Worm (Caenorhabditis elegans): Measurements from ENCODE around the gene ZK1321.1.

Gene ZK1321.1

ce11 chrII:9774653-9775052 is 20.8 kb downstream of the ZK1321.1 start (continued):
- TF ChIP-seq hmg-1.1 (GFP tag; IDR thresholded peaks at IDR 0.05) (peak; percentile 89), lin-39 (tag; optimal IDR thresholded peaks at IDR 0.05) (no peak), aha-1 (tag) (peak; percentile 98), nhr-111 (GFP tag; optimal IDR thresholded peaks at IDR 0.05) (peak; percentile 29), egl-27 (tag; optimal IDR thresholded peaks at IDR 0.05) (no peak), lsy-2 (tag; optimal IDR thresholded peaks at IDR 0.05) (peak in 1 of 2 experiments; percentile 66), dve-1 (tag; optimal IDR thresholded peaks at IDR 0.05; ENCODE audit: insufficient read depth) (peak; percentile 63), madf-5 (GFP tag; IDR thresholded peaks at IDR 0.05) (peak; percentile 66 to 77; a peak in 2 of 4 replicates), hlh-11 (tag; optimal IDR thresholded peaks at IDR 0.05) (no peak), F37D6.2 (tag; optimal IDR thresholded peaks at IDR 0.05) (peak; percentile 51), jun-1 (tag; optimal IDR thresholded peaks at IDR 0.05) (no peak), nhr-102 (tag; optimal IDR thresholded peaks at IDR 0.05) (peak; percentile 85), vab-7 (GFP tag; IDR thresholded peaks at IDR 0.05) (peak; percentile 91), skn-1 (tag; optimal IDR thresholded peaks at IDR 0.05) (no peak), ceh-44 (GFP tag; IDR thresholded peaks at IDR 0.05) (peak; percentile 87; the same call in 1 of the 2 replicates), mdl-1 (tag; optimal IDR thresholded peaks at IDR 0.05) (no peak), arid-1 (GFP tag; conservative IDR thresholded peaks at IDR 0.05) (no peak; the same call in 1 of the 2 replicates), hif-1 (tag; optimal IDR thresholded peaks at IDR 0.05) (peak in 1 of 2 experiments; percentile 41), mxl-2 (GFP tag; conservative IDR thresholded peaks at IDR 0.05) (0 out of 2 replicates have a peak, but pooled peaks have one; percentile 25), lin-29 (GFP tag; IDR thresholded peaks at IDR 0.05) (no peak), php-3 (GFP tag; IDR thresholded peaks at IDR 0.05) (no peak; the same call in none of the 2 replicates), lim-7 (GFP tag; IDR thresholded peaks at IDR 0.05) (peak; percentile 95), R02D3.7 (tag; optimal IDR thresholded peaks at IDR 0.05) (no peak), nhr-76 (tag; optimal IDR thresholded peaks at IDR 0.05) (no peak), ctbp-1 (GFP tag; IDR thresholded peaks at IDR 0.05) (peak; percentile 78), nhr-6 (tag; optimal IDR thresholded peaks at IDR 0.05) (peak; percentile 18), spr-3 (GFP tag; optimal IDR thresholded peaks at IDR 0.05) (peak; percentile 54), T26A8.4 (GFP tag; IDR thresholded peaks at IDR 0.05) (peak; percentile 81), saeg-2 (GFP tag; IDR thresholded peaks at IDR 0.05) (peak; percentile 51; the same call in 1 of the 2 replicates), nhr-28 (tag; optimal IDR thresholded peaks at IDR 0.05) (no peak), lin-1 (GFP tag; IDR thresholded peaks at IDR 0.05) (peak; percentile 86), ZK546.5 (tag; optimal IDR thresholded peaks at IDR 0.05) (no peak), nhr-42 (GFP tag; IDR thresholded peaks at IDR 0.05) (peak; percentile 46; the same call in 1 of the 2 replicates), tra-1 (GFP tag; IDR thresholded peaks at IDR 0.05) (peak; percentile 85), zip-11 (GFP tag; IDR thresholded peaks at IDR 0.05) (no peak), ceh-62 (tag; optimal IDR thresholded peaks at IDR 0.05) (no peak), dpl-1 (GFP tag; optimal IDR thresholded peaks at IDR 0.05) (peak; percentile 36), nhr-25 (tag; optimal IDR thresholded peaks at IDR 0.05; ENCODE audit: borderline replicate concordance, insufficient read depth) (peak; percentile 19), ztf-11 (tag; optimal IDR thresholded peaks at IDR 0.05) (no peak), pqm-1 (tag; optimal IDR thresholded peaks at IDR 0.05) (no peak), ces-1 (GFP tag; optimal IDR thresholded peaks at IDR 0.05) (no peak), set-16 (GFP tag; IDR thresholded peaks at IDR 0.05) (no peak), snpc-4 (tag; optimal IDR thresholded peaks at IDR 0.05) (no peak), unc-39 (tag; optimal IDR thresholded peaks at IDR 0.05) (no peak), tag-97 (GFP tag; IDR thresholded peaks at IDR 0.05) (no peak), F44E2.7 (GFP tag; IDR thresholded peaks at IDR 0.05) (0 out of 2 replicates have a peak, but pooled peaks have one; percentile 49), lin-15B (tag; optimal IDR thresholded peaks at IDR 0.05) (no peak), nhr-237 (tag; optimal IDR thresholded peaks at IDR 0.05) (no peak), nhr-11 (tag; optimal IDR thresholded peaks at IDR 0.05) (no peak), F26F4.8 (GFP tag; conservative IDR thresholded peaks at IDR 0.05) (peak; percentile 73; the same call in 1 of the 2 replicates), nhr-41 (GFP tag; IDR thresholded peaks at IDR 0.05) (peak; percentile 88; the same call in 1 of the 2 replicates), nhr-77 (tag; optimal IDR thresholded peaks at IDR 0.05) (no peak)
